Worm (Caenorhabditis elegans) whole organism, young adult: ENCODE results near the gene T08A11.1.

Experiments used
- B0019.2 ChIP-seq: fragments of 200-800 bp; sonication (Bioruptor generic); conservative IDR thresholded peaks from 2 replicates; pipeline ENCODE4 v1.3.6; 2022; ENCODE audit warnings: missing genetic modification reagents, missing genetic modification characterization, missing compliant biosample characterization
- F22D6.2 ChIP-seq: sonication (generic microtip); optimal IDR thresholded peaks from 2 replicates; lab custom pipeline; 2016; ENCODE audit warnings: mild to moderate bottlenecking, missing genetic modification characterization, missing compliant biosample characterization
- K11D2.4 ChIP-seq: fragments of 200-800 bp; sonication (Bioruptor generic); IDR thresholded peaks from 2 replicates; pipeline ENCODE4 v1.3.6; 2022; ENCODE audit warnings: missing genetic modification reagents, missing genetic modification characterization, missing compliant biosample characterization
- aptf-2 ChIP-seq: fragments of 200-800 bp; sonication (Bioruptor generic); conservative IDR thresholded peaks from 2 replicates; pipeline ENCODE4 v1.3.6; 2022; ENCODE audit warnings: missing genetic modification reagents, missing genetic modification characterization, missing compliant biosample characterization
- attf-3 ChIP-seq: fragments of 200-800 bp; sonication (Bioruptor generic); conservative IDR thresholded peaks from 2 replicates; pipeline ENCODE4 v1.3.6; 2022; ENCODE audit warnings: missing genetic modification reagents, missing genetic modification characterization, missing compliant biosample characterization
- bed-1 ChIP-seq: fragments of 200-800 bp; sonication (Bioruptor generic); IDR thresholded peaks from 2 replicates; pipeline ENCODE4 v1.3.6; 2022; ENCODE audit warnings: missing genetic modification reagents, missing genetic modification characterization, missing compliant biosample characterization
- ccch-3 ChIP-seq: fragments of 200-800 bp; sonication (Bioruptor generic); optimal IDR thresholded peaks from 2 replicates; lab custom pipeline; 2018; ENCODE audit warnings: mild to moderate bottlenecking, missing genetic modification characterization, missing compliant biosample characterization
- cebp-1 ChIP-seq, 2 experiments: fragments of 200-800 bp in 1 of 2; sonication (Bioruptor generic) in 1 of 2; sonication (generic microtip) in 1 of 2; IDR thresholded peaks in 1 of 2; optimal IDR thresholded peaks in 1 of 2; 2 replicates each; pipeline versions ENCODE4 v1.3.6 to Lab custom; 2017 to 2022; ENCODE audit warnings: missing compliant biosample characterization in 2 of 2, missing genetic modification characterization in 2 of 2, mild to moderate bottlenecking in 1 of 2, missing genetic modification reagents in 1 of 2, moderate library complexity in 1 of 2
- cebp-2 ChIP-seq: fragments of 200-800 bp; sonication (Bioruptor generic); IDR thresholded peaks from 2 replicates; pipeline ENCODE4 v1.3.6; 2022; ENCODE audit warnings: missing genetic modification characterization, missing compliant biosample characterization
- ceh-58 ChIP-seq: fragments of 200-800 bp; sonication (Bioruptor generic); IDR thresholded peaks from 2 replicates; pipeline ENCODE4 v1.3.6; 2022; ENCODE audit warnings: missing genetic modification characterization, missing compliant biosample characterization
- ceh-79 ChIP-seq: sonication (generic microtip); optimal IDR thresholded peaks from 2 replicates; lab custom pipeline; 2017; ENCODE audit warnings: mild to moderate bottlenecking, missing genetic modification characterization, missing compliant biosample characterization
- dpl-1 ChIP-seq: fragments of 150-350 bp; optimal IDR thresholded peaks from 2 replicates; lab custom pipeline; 2014; ENCODE audit warnings: missing biosample characterization, missing genetic modification reagents, missing genetic modification characterization
- efl-1 ChIP-seq: fragments of 150-350 bp; optimal IDR thresholded peaks from 2 replicates; lab custom pipeline; 2014; ENCODE audit warnings: missing biosample characterization, missing genetic modification reagents, missing genetic modification characterization
- egrh-3 ChIP-seq: fragments of 200-800 bp; sonication (Bioruptor generic); IDR thresholded peaks from 2 replicates; pipeline ENCODE4 v1.3.6; 2022; ENCODE audit warnings: missing genetic modification reagents, missing genetic modification characterization, missing compliant biosample characterization
- him-1 ChIP-seq: sonication (generic microtip); optimal IDR thresholded peaks from 2 replicates; lab custom pipeline; 2016; ENCODE audit warnings: missing genotype, missing genetic modification reagents, missing genetic modification characterization, missing compliant biosample characterization
- hrde-1 ChIP-seq: sonication (generic microtip); optimal IDR thresholded peaks from 2 replicates; lab custom pipeline; 2016; ENCODE audit warnings: missing genetic modification characterization, mild to moderate bottlenecking, missing compliant biosample characterization, moderate library complexity, missing genotype, missing genetic modification reagents, borderline replicate concordance
- lir-1 ChIP-seq: fragments of 200-800 bp; sonication (Bioruptor generic); conservative IDR thresholded peaks from 2 replicates; pipeline ENCODE4 v1.3.6; 2022; ENCODE audit warnings: missing genetic modification reagents, missing genetic modification characterization, missing compliant biosample characterization
- madf-3 ChIP-seq: fragments of 200-800 bp; sonication (Bioruptor generic); IDR thresholded peaks from 2 replicates; pipeline ENCODE4 v1.3.6; 2022; ENCODE audit warnings: missing genetic modification reagents, missing genetic modification characterization, missing compliant biosample characterization
- madf-6 ChIP-seq: fragments of 200-800 bp; sonication (Bioruptor generic); IDR thresholded peaks from 2 replicates; pipeline ENCODE4 v1.3.6; 2022; ENCODE audit warnings: missing genetic modification reagents, missing genetic modification characterization, missing compliant biosample characterization
- nhr-120 ChIP-seq: fragments of 200-800 bp; sonication (Bioruptor generic); IDR thresholded peaks from 2 replicates; pipeline ENCODE4 v1.3.6; 2022; ENCODE audit warnings: missing genetic modification characterization, missing compliant biosample characterization
- nhr-80 ChIP-seq: sonication (generic microtip); optimal IDR thresholded peaks from 2 replicates; lab custom pipeline; 2016; ENCODE audit warnings: missing genetic modification characterization, missing compliant biosample characterization
- pbrm-1 ChIP-seq: fragments of 200-800 bp; sonication (Bioruptor generic); IDR thresholded peaks from 2 replicates; pipeline ENCODE4 v1.3.6; 2022; ENCODE audit warnings: missing genetic modification reagents, missing genetic modification characterization, missing compliant biosample characterization
- sea-2 ChIP-seq: fragments of 200-800 bp; sonication (Bioruptor generic); IDR thresholded peaks from 2 replicates; pipeline ENCODE4 v1.3.6; 2022; ENCODE audit warnings: missing genetic modification characterization, missing compliant biosample characterization
- snpc-1.1 ChIP-seq: sonication (generic microtip); optimal IDR thresholded peaks from 2 replicates; lab custom pipeline; 2017; ENCODE audit warnings: missing genetic modification characterization, mild to moderate bottlenecking, missing compliant biosample characterization, antibody characterized with exemption, moderate library complexity, missing genotype, missing genetic modification reagents; ENCODE audit not compliant: insufficient read depth
- snpc-3.4 ChIP-seq: sonication (generic microtip); optimal IDR thresholded peaks from 2 replicates; lab custom pipeline; 2017; ENCODE audit warnings: missing genetic modification characterization, mild to moderate bottlenecking, missing compliant biosample characterization, antibody characterized with exemption, moderate library complexity, missing genotype, missing genetic modification reagents
- tlf-1 ChIP-seq: fragments of 200-800 bp; sonication (Bioruptor generic); optimal IDR thresholded peaks from 2 replicates; lab custom pipeline; 2018; ENCODE audit warnings: mild to moderate bottlenecking, missing genetic modification characterization, missing compliant biosample characterization
- unc-62 ChIP-seq: fragments of 150-350 bp; optimal IDR thresholded peaks from 2 replicates; lab custom pipeline; 2014; ENCODE audit warnings: missing biosample characterization, missing genetic modification reagents, missing genetic modification characterization
- ztf-18 ChIP-seq: sonication (generic microtip); optimal IDR thresholded peaks from 2 replicates; lab custom pipeline; 2016; ENCODE audit warnings: missing genotype, mild to moderate bottlenecking, missing genetic modification characterization, missing compliant biosample characterization
- ztf-22 ChIP-seq: fragments of 200-800 bp; sonication (Bioruptor generic); optimal IDR thresholded peaks from 2 replicates; lab custom pipeline; 2018; ENCODE audit warnings: mild to moderate bottlenecking, missing genetic modification characterization, moderate library complexity, missing compliant biosample characterization

The T08A11.1 gene

ce11 chrIII:4204964-4205363 lies 58.0 kb downstream of the T08A11.1 start:
- TF ChIP-seq tlf-1 (GFP tag; lab: Kevin White, UChicago) (no peak), ceh-58 (no peak), madf-3 (GFP tag; lab: Robert Waterston, UW) (no peak), nhr-120 (no peak), madf-6 (GFP tag; lab: Robert Waterston, UW) (no peak), F22D6.2 (tag; lab: Kevin White, UChicago) (no peak), lir-1 (GFP tag; lab: Robert Waterston, UW) (no peak), ztf-18 (tag; lab: Kevin White, UChicago) (no peak), sea-2 (GFP tag; lab: Robert Waterston, UW) (no peak), snpc-3.4 (tag; lab: Kevin White, UChicago) (no peak), pbrm-1 (GFP tag; lab: Robert Waterston, UW) (no peak), B0019.2 (no peak), ccch-3 (GFP tag; lab: Kevin White, UChicago) (no peak), unc-62 (GFP tag; lab: Kevin White, UChicago) (no peak), egrh-3 (GFP tag; lab: Robert Waterston, UW) (no peak), aptf-2 (GFP tag; lab: Robert Waterston, UW) (no peak), nhr-80 (tag; lab: Kevin White, UChicago) (no peak), K11D2.4 (GFP tag; lab: Robert Waterston, UW) (no peak), efl-1 (GFP tag; lab: Kevin White, UChicago) (no peak)
- TF ChIP-seq, all 124 proteins: peak for 0

DNA sequence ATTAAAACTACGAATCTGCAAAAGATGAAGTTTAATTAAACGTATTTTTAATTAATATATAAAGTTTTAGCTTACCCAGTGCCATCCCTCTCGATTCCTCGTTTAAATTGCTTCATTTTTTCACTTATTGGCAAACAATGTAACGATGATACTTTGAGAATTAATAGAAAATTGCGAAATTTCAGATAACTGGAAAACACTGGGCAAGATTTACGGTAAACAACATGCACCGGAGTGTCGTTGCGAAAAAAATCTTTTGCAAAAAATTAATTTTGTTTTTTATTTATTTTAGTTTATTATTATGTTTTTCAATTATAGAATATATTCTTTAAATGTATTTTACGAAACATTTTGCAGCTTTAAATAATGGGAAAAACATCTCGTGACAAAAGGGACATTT lies 58.9 kb downstream of the T08A11.1 start, which contains the start of the genes pelo-1 and R74.7:
TSS of gene pelo-1 (minus strand) at position 151 of the 400 bp plus-strand sequence.
TSS of gene R74.7 (plus strand) at position 358 of the 400 bp plus-strand sequence.
- TF ChIP-seq snpc-1.1 (no peak), cebp-1 (GFP tag; IDR thresholded peaks at IDR 0.05; lab: Robert Waterston, UW) (peak; percentile 70; the same call in 1 of the 2 replicates), cebp-1 (tag; optimal IDR thresholded peaks at IDR 0.05; lab: Kevin White, UChicago) (peak; percentile 95), bed-1 (no peak), him-1 (no peak), hrde-1 (tag; lab: Kevin White, UChicago) (no peak), nhr-120 (no peak), ceh-79 (tag; lab: Kevin White, UChicago) (no peak), attf-3 (GFP tag; lab: Robert Waterston, UW) (peak; percentile 89), ztf-22 (GFP tag; lab: Kevin White, UChicago) (no peak), dpl-1 (GFP tag; lab: Kevin White, UChicago) (no peak), cebp-2 (no peak)
